Fruit fly (Drosophila melanogaster): ENCODE data around the gene flip.

flip gene

dm6 chr3R:4277828-4278227 is at the start of gene flip:
Gene flip, minus strand, starts transcription at chr3R:4277928.
- TF ChIP-seq pdm3 (GFP tag; optimal IDR thresholded peaks at IDR 0.05), result no peak
- no peak for TF ChIP-seq vri (GFP tag; optimal IDR thresholded peaks at IDR 0.05)

- TF ChIP-seq topi (GFP tag; optimal IDR thresholded peaks at IDR 0.05) (no peak), Eip93F (GFP tag; optimal IDR thresholded peaks at IDR 0.05) (no peak), Blimp-1 (GFP tag; optimal IDR thresholded peaks at IDR 0.05) (no peak), CG3032 (tag; optimal IDR thresholded peaks at IDR 0.05) (peak; percentile 18), CG3919 (GFP tag; optimal IDR thresholded peaks at IDR 0.05) (no peak), Gug (GFP tag; IDR thresholded peaks at IDR 0.05) (no peak), Sox15 (GFP tag; optimal IDR thresholded peaks at IDR 0.05) (no peak), CG7368 (GFP tag; optimal IDR thresholded peaks at IDR 0.05) (no peak), fd59A (GFP tag; optimal IDR thresholded peaks at IDR 0.05) (no peak), OdsH (GFP tag; optimal IDR thresholded peaks at IDR 0.05) (no peak), dsx (GFP tag; optimal IDR thresholded peaks at IDR 0.05; ENCODE audit: poor library complexity, severe bottlenecking) (no peak), CG6163 (GFP tag; IDR thresholded peaks at IDR 0.05) (no peak), CG8632 (GFP tag; optimal IDR thresholded peaks at IDR 0.05) (no peak), CG15336 (GFP tag; IDR thresholded peaks at IDR 0.05) (no peak), Ets21C (GFP tag; optimal IDR thresholded peaks at IDR 0.05) (peak; percentile 6), CG11762 (GFP tag; optimal IDR thresholded peaks at IDR 0.05; ENCODE audit: insufficient read depth) (no peak), Sox14 (GFP tag; optimal IDR thresholded peaks at IDR 0.05) (peak; percentile 55), CG6276 (GFP tag; optimal IDR thresholded peaks at IDR 0.05) (no peak), CG8319 (GFP tag; optimal IDR thresholded peaks at IDR 0.05) (no peak), achi (GFP tag; optimal IDR thresholded peaks at IDR 0.05) (peak; percentile 33), lz (GFP tag; optimal IDR thresholded peaks at IDR 0.05) (peak; percentile 46), Ets96B (tag; optimal IDR thresholded peaks at IDR 0.05) (peak; percentile 21), CG10669 (GFP tag; optimal IDR thresholded peaks at IDR 0.05) (no peak), spab (GFP tag; optimal IDR thresholded peaks at IDR 0.05) (no peak), Hr39 (GFP tag; optimal IDR thresholded peaks at IDR 0.05) (no peak), fd85E (GFP tag; optimal IDR thresholded peaks at IDR 0.05) (no peak), CG32006 (GFP tag; optimal IDR thresholded peaks at IDR 0.05) (no peak), Hr4 (GFP tag; optimal IDR thresholded peaks at IDR 0.05) (no peak), pdm3 (GFP tag; optimal IDR thresholded peaks at IDR 0.05) (no peak), CG10631 (GFP tag; optimal IDR thresholded peaks at IDR 0.05) (no peak), CG6792 (GFP tag; optimal IDR thresholded peaks at IDR 0.05) (no peak), fkh (GFP tag; optimal IDR thresholded peaks at IDR 0.05) (no peak), acj6 (GFP tag; optimal IDR thresholded peaks at IDR 0.05) (peak; percentile 30), CG16779 (tag; optimal IDR thresholded peaks at IDR 0.05) (no peak), Smox (GFP tag; optimal IDR thresholded peaks at IDR 0.05) (no peak), Eip75B (GFP tag; optimal IDR thresholded peaks at IDR 0.05) (peak; percentile 51), CG6854 (GFP tag; optimal IDR thresholded peaks at IDR 0.05) (peak; percentile 57), esn (GFP tag; optimal IDR thresholded peaks at IDR 0.05) (peak; percentile 49), dac (GFP tag; optimal IDR thresholded peaks at IDR 0.05) (no peak), Hr38 (GFP tag; optimal IDR thresholded peaks at IDR 0.05) (no peak), CG8119 (GFP tag; IDR thresholded peaks at IDR 0.05) (0 out of 3 replicates have a peak, but pooled peaks have one; percentile 15), CG31627 (GFP tag; optimal IDR thresholded peaks at IDR 0.05) (peak; percentile 20), ss (GFP tag; optimal IDR thresholded peaks at IDR 0.05) (no peak), CG9139 (GFP tag; optimal IDR thresholded peaks at IDR 0.05) (no peak), CG1621 (tag; optimal IDR thresholded peaks at IDR 0.05) (no peak), CG6808 (GFP tag; optimal IDR thresholded peaks at IDR 0.05) (no peak), Sox102F (GFP tag; optimal IDR thresholded peaks at IDR 0.05) (no peak), Eip78C (GFP tag) (peak; percentile 86)
Measured at dm6 chr3R:4319507-4320138, 41.9 kb upstream of the flip start, which contains the start of gene CG9795. Gene CG9795, plus strand, starts transcription at chr3R:4319683.

All from whole organism, prepupa.